Worm (Caenorhabditis elegans): ENCODE measurements around the gene pqn-83.

The pqn-83 gene

ce11 chrIII:13071432-13072259 is 27.6 kb downstream of the pqn-83 start:
- TF ChIP-seq ceh-13 (GFP tag; optimal IDR thresholded peaks at IDR 0.05) (no peak), tbx-37 (GFP tag; conservative IDR thresholded peaks at IDR 0.05) (0 out of 2 replicates have a peak, but pooled peaks have one; percentile 28), hmg-4 (GFP tag; optimal IDR thresholded peaks at IDR 0.05) (no peak), hnd-1 (tag; optimal IDR thresholded peaks at IDR 0.05) (no peak), sea-1 (GFP tag; conservative IDR thresholded peaks at IDR 0.05) (peak; percentile 12; the same call in 1 of the 2 replicates), ama-1 (optimal IDR thresholded peaks at IDR 0.05) (peak; percentile 4), hmbx-1 (tag; optimal IDR thresholded peaks at IDR 0.05) (no peak), aly-1 (tag; optimal IDR thresholded peaks at IDR 0.05) (no peak), ets-7 (tag; optimal IDR thresholded peaks at IDR 0.05) (no peak), B0310.2 (tag; optimal IDR thresholded peaks at IDR 0.05) (no peak), flt-1 (GFP tag; IDR thresholded peaks at IDR 0.05) (no peak), tbx-11 (GFP tag; IDR thresholded peaks at IDR 0.05) (no peak), pes-1 (GFP tag; IDR thresholded peaks at IDR 0.05) (0 out of 2 replicates have a peak, but pooled peaks have one; percentile 6), ceh-36 (tag; optimal IDR thresholded peaks at IDR 0.05) (no peak), tra-4 (tag; optimal IDR thresholded peaks at IDR 0.05) (no peak)

- peak; percentile 73 for TF ChIP-seq pes-1 (GFP tag; IDR thresholded peaks at IDR 0.05)
- TF ChIP-seq F13C5.2 (tag; optimal IDR thresholded peaks at IDR 0.05), result peak; percentile 98
- TF ChIP-seq aly-1 (tag; optimal IDR thresholded peaks at IDR 0.05), result no peak
- TF ChIP-seq sea-1 (GFP tag; conservative IDR thresholded peaks at IDR 0.05), result peak; percentile 81
- TF ChIP-seq scrt-1 (GFP tag; IDR thresholded peaks at IDR 0.05), result peak; percentile 66; the same call in 1 of the 2 replicates
- peak; percentile 69 for TF ChIP-seq hmbx-1 (tag; optimal IDR thresholded peaks at IDR 0.05)
- peak; percentile 17 for TF ChIP-seq hnd-1 (tag; optimal IDR thresholded peaks at IDR 0.05)
- peak; percentile 29 for TF ChIP-seq ceh-36 (tag; optimal IDR thresholded peaks at IDR 0.05)
- no peak for TF ChIP-seq tbx-37 (GFP tag; conservative IDR thresholded peaks at IDR 0.05)
- TF ChIP-seq B0310.2 (tag; optimal IDR thresholded peaks at IDR 0.05), result peak; percentile 72
- peak; percentile 11 for TF ChIP-seq ceh-13 (GFP tag; optimal IDR thresholded peaks at IDR 0.05)
- peak; percentile 66 for TF ChIP-seq flt-1 (GFP tag; IDR thresholded peaks at IDR 0.05)
- TF ChIP-seq tra-4 (tag; optimal IDR thresholded peaks at IDR 0.05), result peak; percentile 66
- no peak for TF ChIP-seq tbx-11 (GFP tag; IDR thresholded peaks at IDR 0.05)
- peak; percentile 96 for TF ChIP-seq hmg-4 (GFP tag; optimal IDR thresholded peaks at IDR 0.05)
- TF ChIP-seq ama-1 (optimal IDR thresholded peaks at IDR 0.05), result peak; percentile 80
- TF ChIP-seq ets-7 (tag; optimal IDR thresholded peaks at IDR 0.05), result peak; percentile 2
Observed at ce11 chrIII:13070548-13071050, 28.7 kb downstream of the pqn-83 start, which contains the start of gene Y39E4B.6. Y39E4B.6 (plus strand) TSS chrIII:13070756.

- TF ChIP-seq hnd-1 (tag; optimal IDR thresholded peaks at IDR 0.05), result no peak
- TF ChIP-seq tra-4 (tag; optimal IDR thresholded peaks at IDR 0.05), result no peak
- TF ChIP-seq flt-1 (GFP tag; IDR thresholded peaks at IDR 0.05), result no peak
- TF ChIP-seq scrt-1 (GFP tag; IDR thresholded peaks at IDR 0.05), result no peak
Observed at ce11 chrIII:13069416-13069815, 29.8 kb downstream of the pqn-83 start.

- peak; percentile 15 for TF ChIP-seq ceh-36 (tag; optimal IDR thresholded peaks at IDR 0.05)
- no peak for TF ChIP-seq pes-1 (GFP tag; IDR thresholded peaks at IDR 0.05)
- no peak for TF ChIP-seq tbx-11 (GFP tag; IDR thresholded peaks at IDR 0.05)
- TF ChIP-seq hnd-1 (tag; optimal IDR thresholded peaks at IDR 0.05), result no peak
- TF ChIP-seq flt-1 (GFP tag; IDR thresholded peaks at IDR 0.05), result peak; percentile 44
- peak; percentile 90 for TF ChIP-seq F13C5.2 (tag; optimal IDR thresholded peaks at IDR 0.05)
- TF ChIP-seq scrt-1 (GFP tag; IDR thresholded peaks at IDR 0.05), result no peak
- TF ChIP-seq tra-4 (tag; optimal IDR thresholded peaks at IDR 0.05), result no peak
- TF ChIP-seq hmbx-1 (tag; optimal IDR thresholded peaks at IDR 0.05), result no peak
- TF ChIP-seq tbx-37 (GFP tag; conservative IDR thresholded peaks at IDR 0.05), result no peak; the same call in 1 of the 2 replicates
- TF ChIP-seq B0310.2 (tag; optimal IDR thresholded peaks at IDR 0.05), result no peak
- TF ChIP-seq ets-7 (tag; optimal IDR thresholded peaks at IDR 0.05), result peak; percentile 21
- TF ChIP-seq hmg-4 (GFP tag; optimal IDR thresholded peaks at IDR 0.05), result peak; percentile 96
- peak; percentile 53 for TF ChIP-seq aly-1 (tag; optimal IDR thresholded peaks at IDR 0.05)
- TF ChIP-seq ama-1 (optimal IDR thresholded peaks at IDR 0.05), result no peak
- TF ChIP-seq sea-1 (GFP tag; conservative IDR thresholded peaks at IDR 0.05), result no peak
- TF ChIP-seq ceh-13 (GFP tag; optimal IDR thresholded peaks at IDR 0.05), result no peak
Observed at ce11 chrIII:13067884-13068767, 31.1 kb downstream of the pqn-83 start.

- TF ChIP-seq flt-1 (GFP tag; IDR thresholded peaks at IDR 0.05), result no peak
- TF ChIP-seq B0310.2 (tag; optimal IDR thresholded peaks at IDR 0.05), result no peak
- TF ChIP-seq scrt-1 (GFP tag; IDR thresholded peaks at IDR 0.05), result no peak
- TF ChIP-seq tra-4 (tag; optimal IDR thresholded peaks at IDR 0.05), result no peak
- TF ChIP-seq aly-1 (tag; optimal IDR thresholded peaks at IDR 0.05), result no peak
- TF ChIP-seq sea-1 (GFP tag; conservative IDR thresholded peaks at IDR 0.05), result no peak
- no peak for TF ChIP-seq F13C5.2 (tag; optimal IDR thresholded peaks at IDR 0.05)
- no peak for TF ChIP-seq ceh-13 (GFP tag; optimal IDR thresholded peaks at IDR 0.05)
- no peak for TF ChIP-seq pes-1 (GFP tag; IDR thresholded peaks at IDR 0.05)
- no peak for TF ChIP-seq hnd-1 (tag; optimal IDR thresholded peaks at IDR 0.05)
- no peak for TF ChIP-seq ceh-36 (tag; optimal IDR thresholded peaks at IDR 0.05)
- no peak for TF ChIP-seq hmg-4 (GFP tag; optimal IDR thresholded peaks at IDR 0.05)
- TF ChIP-seq ets-7 (tag; optimal IDR thresholded peaks at IDR 0.05), result no peak
- no peak for TF ChIP-seq hmbx-1 (tag; optimal IDR thresholded peaks at IDR 0.05)
- no peak for TF ChIP-seq tbx-37 (GFP tag; conservative IDR thresholded peaks at IDR 0.05)
- no peak for TF ChIP-seq ama-1 (optimal IDR thresholded peaks at IDR 0.05)
- no peak for TF ChIP-seq tbx-11 (GFP tag; IDR thresholded peaks at IDR 0.05)
Observed at ce11 chrIII:13066828-13067227, 32.4 kb downstream of the pqn-83 start.

- TF ChIP-seq sea-1 (GFP tag; conservative IDR thresholded peaks at IDR 0.05), result 0 out of 2 replicates have a peak, but pooled peaks have one; percentile 55
- TF ChIP-seq pes-1 (GFP tag; IDR thresholded peaks at IDR 0.05), result no peak; the same call in 1 of the 2 replicates
- peak; percentile 66 for TF ChIP-seq hmg-4 (GFP tag; optimal IDR thresholded peaks at IDR 0.05)
Observed at ce11 chrIII:13065694-13066093, 33.6 kb downstream of the pqn-83 start.

Measured in whole organism, early embryonic.